Fruit fly (Drosophila melanogaster) whole organism, adult: ENCODE data around the gene VhaM9.7-a.

Experiments used
- CG11617 ChIP-seq: fragments of 200-800 bp; sonication (Bioruptor generic); optimal IDR thresholded peaks from 2 replicates; lab custom pipeline; 2017; ENCODE audit warnings: mild to moderate bottlenecking, missing biosample characterization, missing genetic modification reagents, missing genetic modification characterization
- CG12768 ChIP-seq: fragments of 200-800 bp; sonication (Bioruptor generic); optimal IDR thresholded peaks from 2 replicates; lab custom pipeline; 2017; ENCODE audit warnings: missing biosample characterization, missing genetic modification characterization, mild to moderate bottlenecking, moderate library complexity, missing genetic modification reagents
- CG14711 ChIP-seq: fragments of 200-800 bp; sonication (Bioruptor generic); optimal IDR thresholded peaks from 2 replicates; lab custom pipeline; 2018; ENCODE audit warnings: missing biosample characterization, mild to moderate bottlenecking, missing genetic modification characterization, moderate library complexity
- CG1620 ChIP-seq: fragments of 200-800 bp; sonication (Bioruptor generic); optimal IDR thresholded peaks from 2 replicates; lab custom pipeline; 2016; ENCODE audit warnings: missing biosample characterization, missing genetic modification characterization
- CG33017 ChIP-seq: fragments of 200-800 bp; sonication (Bioruptor generic); optimal IDR thresholded peaks from 2 replicates; lab custom pipeline; 2018; ENCODE audit warnings: missing biosample characterization, mild to moderate bottlenecking, missing genetic modification characterization, moderate library complexity
- CG5204 ChIP-seq: fragments of 200-800 bp; sonication (Bioruptor generic); optimal IDR thresholded peaks from 2 replicates; lab custom pipeline; 2016; ENCODE audit warnings: missing biosample characterization, missing genetic modification characterization
- CG7045 ChIP-seq: fragments of 200-800 bp; sonication (Bioruptor generic); optimal IDR thresholded peaks from 2 replicates; lab custom pipeline; 2017; ENCODE audit warnings: missing biosample characterization, mild to moderate bottlenecking, missing genetic modification characterization
- CG7101 ChIP-seq: fragments of 200-800 bp; sonication (Bioruptor generic); optimal IDR thresholded peaks from 2 replicates; lab custom pipeline; 2018; ENCODE audit warnings: missing biosample characterization, mild to moderate bottlenecking, missing genetic modification characterization, moderate library complexity
- Clk ChIP-seq: fragments of 200-800 bp; sonication (Bioruptor generic); optimal IDR thresholded peaks from 2 replicates; lab custom pipeline; 2017; ENCODE audit warnings: missing biosample characterization, missing genetic modification characterization
- Crg-1 ChIP-seq: fragments of 200-800 bp; sonication (Bioruptor generic); optimal IDR thresholded peaks from 2 replicates; lab custom pipeline; 2016; ENCODE audit warnings: missing biosample characterization, missing genetic modification characterization
- Hr96 ChIP-seq: fragments of 200-800 bp; sonication (Bioruptor generic); optimal IDR thresholded peaks from 2 replicates; lab custom pipeline; 2016; ENCODE audit warnings: missing biosample characterization, missing genetic modification characterization
- Mnt ChIP-seq: fragments of 200-800 bp; sonication (Bioruptor generic); optimal IDR thresholded peaks from 2 replicates; lab custom pipeline; 2016; ENCODE audit warnings: missing biosample characterization, mild to moderate bottlenecking, missing genetic modification characterization
- bab1 ChIP-seq: fragments of 200-800 bp; sonication (Bioruptor generic); optimal IDR thresholded peaks from 3 replicates; lab custom pipeline; 2019; ENCODE audit warnings: missing biosample characterization, mild to moderate bottlenecking, missing genetic modification characterization, moderate library complexity
- cic ChIP-seq: fragments of 200-800 bp; sonication (Bioruptor generic); optimal IDR thresholded peaks from 2 replicates; lab custom pipeline; 2017; ENCODE audit warnings: missing biosample characterization, mild to moderate bottlenecking, missing genetic modification characterization, moderate library complexity
- cnc ChIP-seq, 2 experiments: fragments of >200 bp; optimal IDR thresholded peaks; 2 replicates each; lab custom pipeline; 2017
- kay ChIP-seq: fragments of 200-800 bp; sonication (Bioruptor generic); peaks from one replicate; lab custom pipeline; 2016; ENCODE audit warnings: missing biosample characterization, missing genetic modification characterization, borderline replicate concordance
- ovo ChIP-seq: fragments of 200-800 bp; sonication (Bioruptor generic); optimal IDR thresholded peaks from 2 replicates; lab custom pipeline; 2016; ENCODE audit warnings: missing biosample characterization, missing genetic modification characterization
- pad ChIP-seq: fragments of 200-800 bp; sonication (Bioruptor generic); optimal IDR thresholded peaks from 3 replicates; lab custom pipeline; 2017; ENCODE audit warnings: missing biosample characterization, missing genetic modification characterization, mild to moderate bottlenecking, moderate library complexity, missing genetic modification reagents
- tj ChIP-seq: fragments of 200-800 bp; sonication (Bioruptor generic); optimal IDR thresholded peaks from 3 replicates; lab custom pipeline; 2017; ENCODE audit warnings: missing biosample characterization, mild to moderate bottlenecking, missing genetic modification characterization, moderate library complexity
- toe ChIP-seq: fragments of 200-800 bp; sonication (Bioruptor generic); optimal IDR thresholded peaks from 2 replicates; lab custom pipeline; 2016; ENCODE audit warnings: missing biosample characterization, missing genetic modification characterization

Gene VhaM9.7-a

dm6 chr3L:4269208-4269607, 6.7 kb downstream of the VhaM9.7-a start:
- TF ChIP-seq Mnt = no peak
- TF ChIP-seq CG11617 (GFP tag; lab: Kevin White, UChicago) = no peak
- TF ChIP-seq Clk (GFP tag; lab: Kevin White, UChicago) = no peak
- no peak for TF ChIP-seq bab1 (GFP tag; lab: Kevin White, UChicago)
- no peak for TF ChIP-seq tj
- TF ChIP-seq CG33017 (tag; lab: Kevin White, UChicago) = no peak
- TF ChIP-seq Crg-1 (GFP tag; lab: Kevin White, UChicago) = no peak
- no peak for TF ChIP-seq CG7045 (GFP tag; lab: Kevin White, UChicago)
- no peak for TF ChIP-seq CG14711 (tag; lab: Kevin White, UChicago)
- no peak for TF ChIP-seq CG1620 (GFP tag; lab: Kevin White, UChicago)

dm6 chr3L:4269920-4270319, 7.4 kb downstream of the VhaM9.7-a start:
- no peak for TF ChIP-seq tj
- no peak for TF ChIP-seq CG7101 (tag; lab: Kevin White, UChicago)
- TF ChIP-seq Hr96 (GFP tag; lab: Kevin White, UChicago) = no peak
- no peak for TF ChIP-seq ovo (GFP tag; lab: Kevin White, UChicago)

- TF ChIP-seq CG14711 (tag; lab: Kevin White, UChicago) (no peak), toe (no peak), CG12768 (GFP tag; lab: Kevin White, UChicago) (no peak), bab1 (GFP tag; lab: Kevin White, UChicago) (no peak), CG5204 (GFP tag; lab: Kevin White, UChicago) (no peak), CG7045 (GFP tag; lab: Kevin White, UChicago) (no peak), tj (no peak), pad (GFP tag; lab: Kevin White, UChicago) (no peak), cic (GFP tag; lab: Kevin White, UChicago) (no peak), CG33017 (tag; lab: Kevin White, UChicago) (no peak), Crg-1 (GFP tag; lab: Kevin White, UChicago) (no peak), cnc (optimal IDR thresholded peaks at IDR 0.05; lab: Kevin White, UChicago) (no peak), Clk (GFP tag; lab: Kevin White, UChicago) (no peak), kay (GFP tag; lab: Kevin White, UChicago) (no peak), ovo (GFP tag; lab: Kevin White, UChicago) (no peak), Hr96 (GFP tag; lab: Kevin White, UChicago) (no peak)
Measured at dm6 chr3L:4270949-4271827, 8.7 kb downstream of the VhaM9.7-a start.

- no peak for TF ChIP-seq CG12768 (GFP tag; lab: Kevin White, UChicago)
- TF ChIP-seq CG7101 (tag; lab: Kevin White, UChicago) = no peak
- no peak for TF ChIP-seq CG1620 (GFP tag; lab: Kevin White, UChicago)
- no peak for TF ChIP-seq CG14711 (tag; lab: Kevin White, UChicago)
- no peak for TF ChIP-seq Mnt
- TF ChIP-seq Hr96 (GFP tag; lab: Kevin White, UChicago) = no peak
- TF ChIP-seq tj = no peak
- TF ChIP-seq cnc (optimal IDR thresholded peaks at IDR 0.05; lab: Kevin White, UChicago) = no peak
- TF ChIP-seq bab1 (GFP tag; lab: Kevin White, UChicago) = no peak
- TF ChIP-seq CG11617 (GFP tag; lab: Kevin White, UChicago) = no peak
- TF ChIP-seq cic (GFP tag; lab: Kevin White, UChicago) = no peak
- TF ChIP-seq toe = no peak
- TF ChIP-seq CG7045 (GFP tag; lab: Kevin White, UChicago) = no peak
Measured at dm6 chr3L:4272167-4272773, 9.8 kb downstream of the VhaM9.7-a start.

- TF ChIP-seq Hr96 (GFP tag; lab: Kevin White, UChicago) (no peak), bab1 (GFP tag; lab: Kevin White, UChicago) (peak; percentile 23), CG11617 (GFP tag; lab: Kevin White, UChicago) (no peak), tj (no peak), toe (no peak)
Measured at dm6 chr3L:4277796-4278195, 15.3 kb downstream of the VhaM9.7-a start, which contains the start of gene Ctl1. Gene Ctl1 (plus strand): TSS chr3L:4277962.

dm6 chr3L:4282627-4283026, 20.1 kb downstream of the VhaM9.7-a start, which contains the start of gene CG11583:
Gene CG11583 (minus strand): TSS chr3L:4282817.
- TF ChIP-seq Crg-1 (GFP tag; lab: Kevin White, UChicago) (peak; percentile 64), tj (no peak), CG11617 (GFP tag; lab: Kevin White, UChicago) (no peak), CG12768 (GFP tag; lab: Kevin White, UChicago) (peak; percentile 52), toe (peak; percentile 63), CG7045 (GFP tag; lab: Kevin White, UChicago) (peak; percentile 19), CG14711 (tag; lab: Kevin White, UChicago) (peak; percentile 53), Clk (GFP tag; lab: Kevin White, UChicago) (no peak), CG1620 (GFP tag; lab: Kevin White, UChicago) (peak; percentile 76), Hr96 (GFP tag; lab: Kevin White, UChicago) (no peak), cnc (optimal IDR thresholded peaks at IDR 0.05; lab: Kevin White, UChicago) (no peak), cic (GFP tag; lab: Kevin White, UChicago) (peak; percentile 24), ovo (GFP tag; lab: Kevin White, UChicago) (peak; percentile 26), kay (GFP tag; lab: Kevin White, UChicago) (no peak), CG5204 (GFP tag; lab: Kevin White, UChicago) (no peak), bab1 (GFP tag; lab: Kevin White, UChicago) (peak; percentile 21), CG7101 (tag; lab: Kevin White, UChicago) (peak; percentile 72), Mnt (peak; percentile 100), pad (GFP tag; lab: Kevin White, UChicago) (peak; percentile 57), CG33017 (tag; lab: Kevin White, UChicago) (peak; percentile 7)
